Worm (Caenorhabditis elegans): ENCODE data around the gene nlt-1.

Gene nlt-1

ce11 chrII:9974210-9974609, 26.7 kb downstream of the nlt-1 start:
- TF ChIP-seq nhr-80 (tag; optimal IDR thresholded peaks at IDR 0.05) (peak; percentile 70), F57A8.1 (GFP tag; optimal IDR thresholded peaks at IDR 0.05) (no peak)

ce11 chrII:9970438-9971092, 30.4 kb downstream of the nlt-1 start, which contains the start of gene R53.5:
R53.5 (minus strand) TSS chrII:9970488.
- no peak for TF ChIP-seq madf-10 (tag; optimal IDR thresholded peaks at IDR 0.05)
- peak; percentile 73 for TF ChIP-seq hmg-1.2 (GFP tag; IDR thresholded peaks at IDR 0.05)
- TF ChIP-seq snpc-1.3 (tag; optimal IDR thresholded peaks at IDR 0.05; ENCODE audit: insufficient read depth) = peak; percentile 4
- TF ChIP-seq unc-130 (GFP tag; optimal IDR thresholded peaks at IDR 0.05) = no peak
- 0 out of 2 replicates have a peak, but pooled peaks have one; percentile 10 for TF ChIP-seq nfyb-1 (GFP tag; IDR thresholded peaks at IDR 0.05)
- TF ChIP-seq K12H6.12 (tag; optimal IDR thresholded peaks at IDR 0.05) = peak; percentile 19
- peak in 1 of 2 experiments; percentile 10 for TF ChIP-seq rec-8 (tag; optimal IDR thresholded peaks at IDR 0.05)
- no peak for TF ChIP-seq cebp-1 (GFP tag; IDR thresholded peaks at IDR 0.05)
- no peak for TF ChIP-seq cebp-1 (tag; optimal IDR thresholded peaks at IDR 0.05)

- TF ChIP-seq ZK185.1 (tag; optimal IDR thresholded peaks at IDR 0.05; ENCODE audit: poor library complexity, severe bottlenecking) (peak; percentile 78), hmg-1.2 (GFP tag; IDR thresholded peaks at IDR 0.05) (peak; percentile 46; the same call in 1 of the 2 replicates), ztf-28 (GFP tag; IDR thresholded peaks at IDR 0.05) (peak; percentile 62; the same call in 1 of the 2 replicates), ztf-22 (GFP tag; optimal IDR thresholded peaks at IDR 0.05) (no peak), ceh-27 (GFP tag; optimal IDR thresholded peaks at IDR 0.05) (peak; percentile 76), nhr-80 (tag; optimal IDR thresholded peaks at IDR 0.05) (peak; percentile 20), Y56A3A.18 (GFP tag; IDR thresholded peaks at IDR 0.05) (no peak), F22D6.2 (tag; optimal IDR thresholded peaks at IDR 0.05) (no peak), dpff-1 (tag; optimal IDR thresholded peaks at IDR 0.05) (no peak), Y67H2A.10 (GFP tag; conservative IDR thresholded peaks at IDR 0.05) (0 out of 2 replicates have a peak, but pooled peaks have one; percentile 11), lin-54 (GFP tag; optimal IDR thresholded peaks at IDR 0.05) (peak; percentile 69), hsf-1 (GFP tag; IDR thresholded peaks at IDR 0.05) (no peak), nhr-179 (tag; optimal IDR thresholded peaks at IDR 0.05) (no peak), akir-1 (GFP tag; optimal IDR thresholded peaks at IDR 0.05) (no peak), ceh-91 (GFP tag; IDR thresholded peaks at IDR 0.05) (peak; percentile 58), lin-26 (GFP tag; IDR thresholded peaks at IDR 0.05) (0 out of 2 replicates have a peak, but pooled peaks have one; percentile 15), hmg-20 (GFP tag; IDR thresholded peaks at IDR 0.05) (no peak), mxl-1 (tag; optimal IDR thresholded peaks at IDR 0.05) (no peak), D2030.7 (GFP tag; IDR thresholded peaks at IDR 0.05) (peak; percentile 70), Y53G8AR.9 (GFP tag; conservative IDR thresholded peaks at IDR 0.05) (no peak), cebp-2 (GFP tag; IDR thresholded peaks at IDR 0.05) (no peak), hlh-26 (GFP tag; conservative IDR thresholded peaks at IDR 0.05) (no peak), nfyb-1 (GFP tag; IDR thresholded peaks at IDR 0.05) (no peak), C06A6.2 (GFP tag; conservative IDR thresholded peaks at IDR 0.05) (no peak), sdz-38 (tag; optimal IDR thresholded peaks at IDR 0.05) (no peak), attf-3 (GFP tag; conservative IDR thresholded peaks at IDR 0.05) (peak; percentile 60; the same call in 1 of the 2 replicates), nhr-120 (GFP tag; IDR thresholded peaks at IDR 0.05) (no peak), unc-62 (GFP tag; optimal IDR thresholded peaks at IDR 0.05) (no peak), attf-6 (GFP tag; IDR thresholded peaks at IDR 0.05) (no peak), K11D2.4 (GFP tag; IDR thresholded peaks at IDR 0.05) (no peak), Y79H2A.3 (GFP tag; conservative IDR thresholded peaks at IDR 0.05) (no peak), pha-4 (tag; optimal IDR thresholded peaks at IDR 0.05) (no peak), let-607 (tag; optimal IDR thresholded peaks at IDR 0.05) (no peak), bed-2 (GFP tag; IDR thresholded peaks at IDR 0.05) (no peak)
Observed at ce11 chrII:9967999-9968706, 32.8 kb downstream of the nlt-1 start, which contains the start of the genes R53.4 and psf-1. R53.4 (minus strand) TSS chrII:9968049. psf-1 (plus strand) TSS chrII:9968673.
